Fruit fly (Drosophila melanogaster) whole organism, embryonic: Measurements from ENCODE around the gene temp.
A peak's percentile ranks its signal among the peaks of the same experiment; 100 is the strongest.

ENCODE experiments used
- Awh ChIP-seq: fragments of 200-800 bp; sonication (Bioruptor generic); IDR thresholded peaks from 2 replicates; pipeline ENCODE4, ENCODE4 v1.3.6; 2022; ENCODE audit warnings: missing biosample characterization, missing genetic modification characterization
- B-H1 ChIP-seq: fragments of 200-800 bp; sonication (Bioruptor generic); IDR thresholded peaks from 3 replicates; pipeline ENCODE4 v1.3.6; 2022; ENCODE audit warnings: missing biosample characterization, missing genetic modification characterization
- CG11093 ChIP-seq: fragments of 200-800 bp; sonication (Bioruptor generic); IDR thresholded peaks from 3 replicates; pipeline ENCODE4 v1.3.6; 2022; ENCODE audit warnings: missing biosample characterization, missing genetic modification characterization
- CG13287 ChIP-seq: fragments of 200-800 bp; sonication (Bioruptor generic); IDR thresholded peaks from 2 replicates; pipeline ENCODE4 v1.3.6; 2022; ENCODE audit warnings: missing biosample characterization, missing genetic modification characterization; ENCODE audit not compliant: partially characterized antibody
- CG15073 ChIP-seq: fragments of 200-800 bp; sonication (Bioruptor generic); optimal IDR thresholded peaks from 2 replicates; lab custom pipeline; 2016; ENCODE audit warnings: missing biosample characterization, missing genetic modification characterization
- CG17829 ChIP-seq: fragments of 200-800 bp; optimal IDR thresholded peaks from 2 replicates; lab custom pipeline; 2019; ENCODE audit warnings: missing biosample characterization, mild to moderate bottlenecking, missing genetic modification characterization, moderate library complexity
- CG18476 ChIP-seq: fragments of 200-800 bp; sonication (Bioruptor generic); optimal IDR thresholded peaks from 2 replicates; lab custom pipeline; 2016; ENCODE audit warnings: missing biosample characterization, mild to moderate bottlenecking, missing genetic modification characterization
- CG2120 ChIP-seq: fragments of 200-800 bp; sonication (Bioruptor generic); optimal IDR thresholded peaks from 3 replicates; lab custom pipeline; 2016; ENCODE audit warnings: missing biosample characterization, missing genetic modification characterization
- CG2712 ChIP-seq: fragments of 200-800 bp; optimal IDR thresholded peaks from 3 replicates; lab custom pipeline; 2019; ENCODE audit warnings: missing biosample characterization, mild to moderate bottlenecking, missing genetic modification characterization, moderate library complexity
- CG2889 ChIP-seq: fragments of 200-800 bp; sonication (Bioruptor generic); IDR thresholded peaks from 3 replicates; pipeline ENCODE4 v1.3.6; 2022; ENCODE audit warnings: missing biosample characterization, missing genetic modification characterization
- CG31224 ChIP-seq: fragments of 200-800 bp; sonication (Bioruptor generic); IDR thresholded peaks from 2 replicates; pipeline ENCODE4 v1.3.6; 2022; ENCODE audit warnings: missing biosample characterization, missing genetic modification characterization
- CG3726 ChIP-seq: fragments of 200-800 bp; sonication (Bioruptor generic); IDR thresholded peaks from 3 replicates; pipeline ENCODE4, ENCODE4 v1.3.6; 2022; ENCODE audit warnings: missing biosample characterization, missing genetic modification characterization
- CG5180 ChIP-seq: fragments of 200-800 bp; sonication (Bioruptor generic); optimal IDR thresholded peaks from 3 replicates; lab custom pipeline; 2017; ENCODE audit warnings: missing biosample characterization, missing genetic modification characterization, mild to moderate bottlenecking, moderate library complexity, missing genetic modification reagents
- CG5245 ChIP-seq: fragments of 200-800 bp; sonication (Bioruptor generic); optimal IDR thresholded peaks from 3 replicates; lab custom pipeline; 2016; ENCODE audit warnings: missing biosample characterization, missing genetic modification characterization
- CG6175 ChIP-seq: fragments of 200-800 bp; sonication (Bioruptor generic); IDR thresholded peaks from 3 replicates; pipeline ENCODE4 v1.3.6; 2022; ENCODE audit warnings: missing biosample characterization, missing genetic modification characterization
- CG6791 ChIP-seq: fragments of 200-800 bp; sonication (Bioruptor generic); IDR thresholded peaks from 3 replicates; pipeline ENCODE4 v1.3.6; 2022; ENCODE audit warnings: missing biosample characterization, missing genetic modification characterization; ENCODE audit not compliant: partially characterized antibody
- CG7963 ChIP-seq: fragments of 200-800 bp; sonication (Bioruptor generic); IDR thresholded peaks from 3 replicates; pipeline ENCODE4 v1.3.6; 2022; ENCODE audit warnings: missing biosample characterization, missing genetic modification characterization; ENCODE audit not compliant: partially characterized antibody
- CG8388 ChIP-seq: fragments of 200-800 bp; sonication (Bioruptor generic); optimal IDR thresholded peaks from 2 replicates; lab custom pipeline; 2019; ENCODE audit warnings: missing biosample characterization, mild to moderate bottlenecking, missing genetic modification characterization, moderate library complexity
- D19A ChIP-seq: fragments of 200-800 bp; optimal IDR thresholded peaks from 3 replicates; lab custom pipeline; 2019; ENCODE audit warnings: missing biosample characterization, mild to moderate bottlenecking, missing genetic modification characterization, moderate library complexity
- Fer1 ChIP-seq: fragments of 200-800 bp; sonication (Bioruptor generic); optimal IDR thresholded peaks from 2 replicates; lab custom pipeline; 2017; ENCODE audit warnings: missing biosample characterization, mild to moderate bottlenecking, missing genetic modification characterization
- Fer2 ChIP-seq: fragments of 200-800 bp; sonication (Bioruptor generic); optimal IDR thresholded peaks from 2 replicates; lab custom pipeline; 2018; ENCODE audit warnings: missing biosample characterization, mild to moderate bottlenecking, missing genetic modification characterization, moderate library complexity
- Gsc ChIP-seq: fragments of 200-800 bp; sonication (Bioruptor generic); IDR thresholded peaks from 2 replicates; pipeline ENCODE4 v1.3.6; 2022; ENCODE audit warnings: missing biosample characterization, missing genetic modification characterization
- Lim3 ChIP-seq: fragments of 200-800 bp; sonication (Bioruptor generic); IDR thresholded peaks from 2 replicates; pipeline ENCODE4 v1.3.6; 2022; ENCODE audit warnings: missing biosample characterization, missing genetic modification characterization
- Med ChIP-seq: fragments of 200-800 bp; sonication (Bioruptor generic); peaks from one replicate; lab custom pipeline; 2016; ENCODE audit warnings: missing biosample characterization, missing genetic modification characterization, mild to moderate bottlenecking, inconsistent platforms, moderate library complexity
- Mes4 ChIP-seq: fragments of 200-800 bp; sonication (Bioruptor generic); optimal IDR thresholded peaks from 2 replicates; lab custom pipeline; 2016; ENCODE audit warnings: missing biosample characterization, missing genetic modification characterization
- Mrtf ChIP-seq: fragments of 200-800 bp; sonication (Bioruptor generic); IDR thresholded peaks from 3 replicates; pipeline ENCODE4 v1.3.6; 2022; ENCODE audit warnings: missing biosample characterization, missing genetic modification characterization
- Pdp1 ChIP-seq, 2 experiments: fragments of 200-800 bp; sonication (Bioruptor generic); optimal IDR thresholded peaks; 3 replicates each; lab custom pipeline; 2016; ENCODE audit warnings: missing biosample characterization in 2 of 2, missing genetic modification characterization in 2 of 2, mild to moderate bottlenecking in 1 of 2, moderate library complexity in 1 of 2
- Sox100B ChIP-seq: fragments of 200-800 bp; sonication (Bioruptor generic); optimal IDR thresholded peaks from 3 replicates; lab custom pipeline; 2018; ENCODE audit warnings: missing biosample characterization, mild to moderate bottlenecking, missing genetic modification characterization
- cg ChIP-seq: fragments of 200-800 bp; sonication (Bioruptor generic); optimal IDR thresholded peaks from 3 replicates; lab custom pipeline; 2019; ENCODE audit warnings: missing biosample characterization, mild to moderate bottlenecking, missing genetic modification characterization, moderate library complexity
- chinmo ChIP-seq: fragments of 200-800 bp; sonication (Bioruptor generic); IDR thresholded peaks from 4 replicates; pipeline ENCODE4 v1.3.6; 2022; ENCODE audit warnings: missing biosample characterization, missing genetic modification characterization; ENCODE audit not compliant: partially characterized antibody
- ci ChIP-seq: fragments of 200-800 bp; sonication (Bioruptor generic); IDR thresholded peaks from 3 replicates; pipeline ENCODE4 v1.3.6; 2022; ENCODE audit warnings: missing biosample characterization, missing genetic modification characterization
- crol ChIP-seq: fragments of 200-800 bp; sonication (Bioruptor generic); IDR thresholded peaks from 2 replicates; pipeline ENCODE4 v1.3.6; 2022; ENCODE audit warnings: missing biosample characterization, missing genetic modification characterization
- exex ChIP-seq: fragments of 200-800 bp; sonication (Bioruptor generic); optimal IDR thresholded peaks from 4 replicates; lab custom pipeline; 2018; ENCODE audit warnings: missing biosample characterization, mild to moderate bottlenecking, missing genetic modification characterization, moderate library complexity
- fd3F ChIP-seq: fragments of 200-800 bp; sonication (Bioruptor generic); optimal IDR thresholded peaks from 2 replicates; lab custom pipeline; 2018; ENCODE audit warnings: missing biosample characterization, mild to moderate bottlenecking, missing genetic modification characterization, moderate library complexity
- jigr1 ChIP-seq: fragments of 200-800 bp; sonication (Bioruptor generic); IDR thresholded peaks from 3 replicates; pipeline ENCODE4 v1.3.6; 2022; ENCODE audit warnings: missing biosample characterization, missing genetic modification characterization
- lola ChIP-seq, 3 experiments: fragments of >200 bp in 2 of 3; fragments of 200-800 bp in 1 of 3; sonication (Bioruptor generic) in 1 of 3; optimal IDR thresholded peaks; 2 replicates each; lab custom pipeline; 2017 to 2019; ENCODE audit warnings: missing biosample characterization in 3 of 3, missing genetic modification characterization in 3 of 3, mild to moderate bottlenecking in 1 of 3, moderate library complexity in 1 of 3
- nau ChIP-seq: fragments of 200-800 bp; sonication (Bioruptor generic); optimal IDR thresholded peaks from 3 replicates; lab custom pipeline; 2017; ENCODE audit warnings: missing biosample characterization, mild to moderate bottlenecking, missing genetic modification characterization, missing genetic modification reagents
- otp ChIP-seq: fragments of 200-800 bp; sonication (Bioruptor generic); IDR thresholded peaks from 3 replicates; pipeline ENCODE4, ENCODE4 v1.3.6; 2022; ENCODE audit warnings: missing biosample characterization, missing genetic modification characterization
- pb ChIP-seq: fragments of 200-800 bp; sonication (Bioruptor generic); optimal IDR thresholded peaks from 3 replicates; lab custom pipeline; 2016; ENCODE audit warnings: missing biosample characterization, missing genetic modification characterization
- prd ChIP-seq, 3 experiments: fragments of >200 bp in 2 of 3; fragments of 200-800 bp in 1 of 3; sonication (Bioruptor generic) in 1 of 3; optimal IDR thresholded peaks in 2 of 3; IDR thresholded peaks in 1 of 3; 2 replicates in 2 of 3; 3 replicates in 1 of 3; pipeline versions ENCODE4 v1.3.6 to Lab custom; 2017 to 2022; ENCODE audit warnings: missing biosample characterization in 1 of 3, missing genetic modification characterization in 1 of 3
- tap ChIP-seq: fragments of 200-800 bp; optimal IDR thresholded peaks from 3 replicates; lab custom pipeline; 2019; ENCODE audit warnings: missing biosample characterization, mild to moderate bottlenecking, missing genetic modification characterization, moderate library complexity
- vnd ChIP-seq: fragments of 200-800 bp; sonication (Bioruptor generic); IDR thresholded peaks from 3 replicates; pipeline ENCODE4 v1.3.6; 2022; ENCODE audit warnings: missing biosample characterization, missing genetic modification characterization; ENCODE audit not compliant: partially characterized antibody
- wdn ChIP-seq: fragments of 200-800 bp; sonication (Bioruptor generic); IDR thresholded peaks from 2 replicates; pipeline ENCODE4 v1.3.6; 2022; ENCODE audit warnings: missing biosample characterization, missing genetic modification characterization
- zf30C ChIP-seq: fragments of 200-800 bp; sonication (Bioruptor generic); optimal IDR thresholded peaks from 3 replicates; lab custom pipeline; 2018; ENCODE audit warnings: missing biosample characterization, mild to moderate bottlenecking, missing genetic modification characterization

The temp gene

DNA sequence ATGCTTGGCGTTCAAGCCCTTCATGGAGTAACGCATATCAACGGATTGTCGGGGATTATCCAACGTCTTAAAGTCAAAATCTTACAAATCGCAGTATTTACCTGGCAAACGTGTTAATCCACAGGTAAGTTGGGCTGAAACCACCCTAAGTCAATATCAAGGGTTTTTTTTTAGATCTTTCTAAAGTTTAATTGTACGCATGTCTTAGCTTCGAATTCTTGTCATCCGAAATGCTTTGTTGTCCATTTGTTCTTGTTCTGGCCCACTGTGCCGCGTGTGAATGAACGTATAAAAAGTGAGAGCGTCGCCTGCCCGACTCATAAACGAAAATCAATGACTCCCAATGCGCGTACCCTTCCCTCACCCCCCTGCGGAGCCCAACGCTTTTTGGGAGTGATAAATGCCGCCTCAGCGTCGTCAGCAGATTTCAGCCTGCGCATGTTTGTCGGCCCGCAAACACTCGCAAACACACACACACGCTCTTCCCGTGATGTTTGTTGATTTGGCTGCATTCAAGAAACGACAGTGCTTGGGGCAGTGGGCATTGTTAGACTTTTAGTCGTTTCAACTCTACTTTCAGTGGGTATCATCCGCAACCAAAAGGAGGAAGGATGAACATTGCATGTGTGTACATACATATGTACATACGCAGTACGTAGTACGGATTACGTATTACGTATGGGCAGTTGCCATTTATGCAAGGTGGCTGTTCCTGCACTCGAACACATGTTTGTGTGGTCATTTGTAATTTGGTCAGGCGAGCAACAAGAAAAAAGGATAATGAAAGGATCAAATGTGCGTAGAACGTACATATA, 34.1 kb upstream of the temp start (continued):
- TF ChIP-seq pb (GFP tag; lab: Kevin White, UChicago), result peak; percentile 95
- TF ChIP-seq Fer1, result peak; percentile 94
- peak; percentile 85; the same call in 3 of the 4 replicates for TF ChIP-seq chinmo (GFP tag; lab: Robert Waterston, UW)
- no peak; the same call in 2 of the 3 replicates for TF ChIP-seq CG3726 (GFP tag; lab: Robert Waterston, UW)
- peak; percentile 77; the same call in 2 of the 3 replicates for TF ChIP-seq CG11093
- TF ChIP-seq CG8388 (GFP tag; lab: Kevin White, UChicago), result peak; percentile 89
- TF ChIP-seq CG2120 (GFP tag; lab: Kevin White, UChicago), result peak; percentile 94
- peak; percentile 79 for TF ChIP-seq tap (tag; lab: Kevin White, UChicago)
- peak; percentile 57 for TF ChIP-seq CG31224
- no peak for TF ChIP-seq prd (optimal IDR thresholded peaks at IDR 0.05; lab: Kevin White, UChicago)
- TF ChIP-seq prd (GFP tag; IDR thresholded peaks at IDR 0.05; lab: Robert Waterston, UW), result peak; percentile 86
- peak; percentile 97 for TF ChIP-seq Sox100B
- TF ChIP-seq CG5245, result peak; percentile 76

DNA sequence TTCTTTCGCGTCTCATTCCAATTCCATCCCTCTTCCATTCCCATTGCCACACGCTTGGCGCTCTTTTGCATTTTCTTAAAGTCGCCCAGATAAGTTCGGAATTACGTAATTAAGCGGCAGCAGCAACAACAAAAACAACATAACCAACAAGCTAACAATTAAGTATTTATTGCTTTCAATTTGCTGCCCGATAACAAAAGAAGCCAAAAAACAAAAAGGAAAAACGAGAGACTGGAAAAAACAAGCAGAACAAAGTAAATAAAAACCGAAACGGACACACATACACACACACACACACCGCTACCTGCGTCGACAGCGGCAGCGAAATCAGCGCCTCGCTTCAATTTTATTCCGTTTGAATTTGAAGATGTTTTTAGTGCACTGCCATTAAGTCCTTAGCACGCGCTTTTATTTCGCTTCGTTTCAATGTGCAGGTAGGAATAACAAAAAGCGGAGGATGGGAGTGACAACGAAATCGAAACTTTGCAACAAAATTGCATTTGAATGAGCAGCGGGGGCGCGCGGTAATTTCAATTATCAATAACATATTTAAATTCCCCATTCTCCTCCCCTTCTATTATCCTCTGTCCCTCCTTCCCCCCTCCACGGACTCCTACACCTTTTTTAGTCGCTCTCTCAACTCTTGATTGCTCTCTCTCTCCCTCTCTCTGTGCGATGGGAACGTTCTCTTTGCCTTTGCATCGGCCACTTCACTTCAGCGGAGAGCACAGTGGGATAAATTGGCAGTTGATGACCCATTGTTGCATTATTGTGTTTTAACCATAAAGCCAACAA, 33.3 kb upstream of the temp start, which contains the start of gene Raf:
Gene Raf (plus strand): TSS at position 32 of the 795 bp plus-strand sequence.
- TF ChIP-seq zf30C (GFP tag; lab: Kevin White, UChicago) (no peak), jigr1 (GFP tag; lab: Robert Waterston, UW) (peak; percentile 78; the same call in 1 of the 3 replicates), CG6175 (peak; percentile 67; the same call in 2 of the 3 replicates), ci (GFP tag; lab: Robert Waterston, UW) (peak; percentile 78; the same call in 1 of the 3 replicates), CG17829 (no peak), D19A (tag; lab: Kevin White, UChicago) (no peak), CG13287 (0 out of 2 replicates have a peak, but pooled peaks have one; percentile 13), Fer2 (tag; lab: Kevin White, UChicago) (peak; percentile 63), wdn (GFP tag; lab: Robert Waterston, UW) (peak; percentile 71), crol (GFP tag; lab: Robert Waterston, UW) (peak; percentile 93), fd3F (no peak), B-H1 (GFP tag; lab: Robert Waterston, UW) (0 out of 3 replicates have a peak, but pooled peaks have one; percentile 54), CG3726 (GFP tag; lab: Robert Waterston, UW) (0 out of 3 replicates have a peak, but pooled peaks have one; percentile 71), Awh (no peak), CG18476 (no peak), Pdp1 (GFP tag; optimal IDR thresholded peaks at IDR 0.05; lab: Kevin White, UChicago) (peak in 1 of 2 experiments; percentile 84), Gsc (GFP tag; lab: Robert Waterston, UW) (no peak), CG15073 (GFP tag; lab: Kevin White, UChicago) (peak; percentile 63), CG7963 (GFP tag; lab: Robert Waterston, UW) (no peak), Mes4 (no peak), cg (GFP tag; lab: Kevin White, UChicago) (peak; percentile 36), lola (GFP tag; optimal IDR thresholded peaks at IDR 0.05; lab: Kevin White, UChicago) (no peak), nau (GFP tag; lab: Kevin White, UChicago) (peak; percentile 89), Med (GFP tag; lab: Kevin White, UChicago) (no peak), exex (tag; lab: Kevin White, UChicago) (peak; percentile 61), vnd (GFP tag; lab: Robert Waterston, UW) (0 out of 3 replicates have a peak, but pooled peaks have one; percentile 20), CG5180 (GFP tag; lab: Kevin White, UChicago) (no peak), CG2712 (tag; lab: Kevin White, UChicago) (no peak), CG2889 (GFP tag; lab: Robert Waterston, UW) (peak; percentile 62; the same call in 1 of the 3 replicates), CG11093 (no peak), CG6791 (GFP tag; lab: Robert Waterston, UW) (0 out of 3 replicates have a peak, but pooled peaks have one; percentile 30), Lim3 (GFP tag; lab: Robert Waterston, UW) (no peak), Mrtf (GFP tag; lab: Robert Waterston, UW) (no peak), otp (GFP tag; lab: Robert Waterston, UW) (peak; percentile 64; the same call in 2 of the 3 replicates)
